Worm (Caenorhabditis elegans) whole organism, midembryonic: ENCODE data around the gene spc-2.

Experiments used
- flt-1 ChIP-seq: fragments of 200-800 bp; sonication (Bioruptor generic); IDR thresholded peaks from 2 replicates; pipeline ENCODE4 v1.3.6; 2022; ENCODE audit warnings: missing genetic modification characterization, missing compliant biosample characterization
- klf-2 ChIP-seq: fragments of 200-800 bp; sonication (Bioruptor generic); conservative IDR thresholded peaks from 2 replicates; pipeline ENCODE4 v1.3.6; 2022; ENCODE audit warnings: missing genetic modification reagents, missing genetic modification characterization, missing compliant biosample characterization
- ref-1 ChIP-seq: fragments of 200-800 bp; sonication (Bioruptor generic); conservative IDR thresholded peaks from 2 replicates; pipeline ENCODE4 v1.3.6; 2022; ENCODE audit warnings: missing genetic modification reagents, missing genetic modification characterization, missing compliant biosample characterization

DNA sequence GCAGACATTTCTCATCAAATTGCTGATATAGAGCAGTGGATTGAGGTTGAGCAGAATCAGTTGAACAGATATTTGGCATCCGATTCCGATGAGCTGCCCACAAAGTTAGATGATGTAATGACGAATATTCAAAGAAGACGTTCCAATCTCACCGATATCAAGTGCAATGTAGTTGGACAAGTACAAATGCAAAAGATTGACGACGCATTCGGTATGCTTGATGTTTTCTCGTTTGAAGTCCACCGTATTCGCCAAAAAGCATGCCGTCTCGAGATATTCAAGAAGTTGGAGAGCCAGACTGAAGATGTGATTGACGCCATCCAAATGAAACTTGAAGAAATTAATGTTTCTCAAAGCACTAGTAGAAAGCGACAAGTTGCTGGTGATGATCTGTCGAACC, 3.4 kb downstream of the spc-2 start:
- TF ChIP-seq ref-1 (GFP tag; lab: Robert Waterston, UW) (no peak), klf-2 (GFP tag; lab: Robert Waterston, UW) (no peak), flt-1 (GFP tag; lab: Robert Waterston, UW) (no peak)
